Worm (Caenorhabditis elegans) whole organism, L4/young adult: Measurements from ENCODE around the gene T08B6.1.

Source experiments
- W03F9.2 ChIP-seq: fragments of 150-350 bp; optimal IDR thresholded peaks from 2 replicates; lab custom pipeline; 2014; ENCODE audit warnings: missing biosample characterization, missing genetic modification characterization
- dao-5 ChIP-seq: sonication (generic microtip); optimal IDR thresholded peaks from 2 replicates; lab custom pipeline; 2016; ENCODE audit warnings: missing genotype, missing genetic modification characterization, moderate library complexity, missing compliant biosample characterization
- him-1 ChIP-seq: sonication (generic microtip); optimal IDR thresholded peaks from 2 replicates; lab custom pipeline; 2016; ENCODE audit warnings: missing genotype, missing genetic modification reagents, missing genetic modification characterization, missing compliant biosample characterization

DNA sequence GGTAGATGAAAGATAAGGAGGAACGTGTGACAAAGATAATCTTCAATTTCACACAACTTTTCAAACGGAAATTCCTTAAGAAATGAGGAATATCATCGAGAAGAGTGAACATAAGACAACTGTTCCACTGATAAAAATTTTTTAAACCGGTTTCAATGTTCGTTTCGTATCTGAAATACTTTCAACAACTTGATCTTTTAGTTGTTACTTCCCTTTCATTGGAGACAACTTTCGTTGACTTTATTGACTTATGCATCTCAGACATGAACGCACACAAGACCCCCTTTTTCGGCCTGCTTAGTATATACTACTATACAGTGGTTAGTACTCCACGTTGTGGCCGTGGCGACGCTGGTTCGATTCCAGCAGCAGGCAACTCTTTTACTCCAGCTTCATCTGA lies 25.7 kb downstream of the T08B6.1 start, which contains the start of the genes Y17G9A.4 and str-173:
- TF ChIP-seq him-1 (no peak), dao-5 (tag; lab: Kevin White, UChicago) (no peak), W03F9.2 (tag; lab: Kevin White, UChicago) (no peak)
